Fruit fly (Drosophila melanogaster) whole organism, embryonic: Measurements from ENCODE around the gene CG17107.

Source experiments
- Asciz ChIP-seq: fragments of 200-800 bp; sonication (Bioruptor generic); optimal IDR thresholded peaks from 2 replicates; lab custom pipeline; 2017; ENCODE audit warnings: missing biosample characterization, mild to moderate bottlenecking, missing genetic modification characterization, missing genetic modification reagents
- B-H2 ChIP-seq: fragments of 200-800 bp; sonication (Bioruptor generic); optimal IDR thresholded peaks from 2 replicates; lab custom pipeline; 2018; ENCODE audit warnings: missing biosample characterization, mild to moderate bottlenecking, missing genetic modification characterization
- Bdp1 ChIP-seq: fragments of 200-800 bp; sonication (Bioruptor generic); optimal IDR thresholded peaks from 3 replicates; lab custom pipeline; 2016; ENCODE audit warnings: missing biosample characterization, missing genetic modification characterization
- CG10366 ChIP-seq: fragments of 200-800 bp; sonication (Bioruptor generic); IDR thresholded peaks from 2 replicates; pipeline ENCODE4 v1.3.6; 2022; ENCODE audit warnings: missing biosample characterization, missing genetic modification characterization
- CG10543 ChIP-seq: fragments of 200-800 bp; sonication (Bioruptor generic); optimal IDR thresholded peaks from 3 replicates; lab custom pipeline; 2017; ENCODE audit warnings: missing biosample characterization, mild to moderate bottlenecking, missing genetic modification characterization, moderate library complexity
- CG11560 ChIP-seq: fragments of 200-800 bp; sonication (Bioruptor generic); IDR thresholded peaks from 3 replicates; pipeline ENCODE4 v1.3.6; 2022; ENCODE audit warnings: missing biosample characterization, missing genetic modification characterization
- CG12744 ChIP-seq: fragments of 200-800 bp; sonication (Bioruptor generic); optimal IDR thresholded peaks from 2 replicates; lab custom pipeline; 2016; ENCODE audit warnings: missing biosample characterization, missing genetic modification characterization
- CG13296 ChIP-seq: fragments of 200-800 bp; sonication (Bioruptor generic); optimal IDR thresholded peaks from 3 replicates; lab custom pipeline; 2018; ENCODE audit warnings: missing biosample characterization, mild to moderate bottlenecking, missing genetic modification characterization
- CG14710 ChIP-seq: fragments of 200-800 bp; sonication (Bioruptor generic); optimal IDR thresholded peaks from 3 replicates; lab custom pipeline; 2019; ENCODE audit warnings: missing biosample characterization, mild to moderate bottlenecking, missing genetic modification characterization, moderate library complexity
- CG15011 ChIP-seq: fragments of 200-800 bp; sonication (Bioruptor generic); optimal IDR thresholded peaks from 3 replicates; lab custom pipeline; 2018; ENCODE audit warnings: missing biosample characterization, mild to moderate bottlenecking, missing genetic modification characterization
- CG1529 ChIP-seq: fragments of 200-800 bp; sonication (Bioruptor generic); optimal IDR thresholded peaks from 3 replicates; lab custom pipeline; 2018; ENCODE audit warnings: missing biosample characterization, missing genetic modification characterization
- CG17361 ChIP-seq: fragments of 200-800 bp; sonication (Bioruptor generic); IDR thresholded peaks from 3 replicates; pipeline ENCODE4 v1.3.6; 2022; ENCODE audit warnings: missing biosample characterization, missing genetic modification characterization
- CG17802 ChIP-seq: fragments of 200-800 bp; sonication (Bioruptor generic); optimal IDR thresholded peaks from 2 replicates; lab custom pipeline; 2018; ENCODE audit warnings: missing biosample characterization, mild to moderate bottlenecking, missing genetic modification characterization, moderate library complexity
- CG17912 ChIP-seq: fragments of 200-800 bp; sonication (Bioruptor generic); optimal IDR thresholded peaks from 2 replicates; lab custom pipeline; 2018; ENCODE audit warnings: missing biosample characterization, mild to moderate bottlenecking, missing genetic modification characterization
- CG2116 ChIP-seq: fragments of 200-800 bp; sonication (Bioruptor generic); optimal IDR thresholded peaks from 3 replicates; lab custom pipeline; 2018; ENCODE audit warnings: missing biosample characterization, mild to moderate bottlenecking, missing genetic modification characterization
- CG2129 ChIP-seq: fragments of 200-800 bp; sonication (Bioruptor generic); IDR thresholded peaks from 2 replicates; pipeline ENCODE4 v1.3.6; 2022; ENCODE audit warnings: missing biosample characterization, missing genetic modification characterization; ENCODE audit not compliant: partially characterized antibody
- CG2202 ChIP-seq: fragments of 200-800 bp; sonication (Bioruptor generic); optimal IDR thresholded peaks from 2 replicates; lab custom pipeline; 2018; ENCODE audit warnings: missing biosample characterization, mild to moderate bottlenecking, missing genetic modification characterization
- CG2889 ChIP-seq: fragments of 200-800 bp; sonication (Bioruptor generic); IDR thresholded peaks from 3 replicates; pipeline ENCODE4 v1.3.6; 2022; ENCODE audit warnings: missing biosample characterization, missing genetic modification characterization
- CG30431 ChIP-seq: fragments of 200-800 bp; sonication (Bioruptor generic); optimal IDR thresholded peaks from 2 replicates; lab custom pipeline; 2017; ENCODE audit warnings: missing biosample characterization, missing genetic modification characterization
- CG32532 ChIP-seq: fragments of 200-800 bp; sonication (Bioruptor generic); IDR thresholded peaks from 2 replicates; pipeline ENCODE4 v1.3.6; 2022; ENCODE audit warnings: missing biosample characterization, missing genetic modification characterization
- CG34224 ChIP-seq: fragments of 200-800 bp; sonication (Bioruptor generic); IDR thresholded peaks from 3 replicates; pipeline ENCODE4 v1.3.6; 2022; ENCODE audit warnings: missing biosample characterization, missing genetic modification characterization; ENCODE audit not compliant: partially characterized antibody
- CG4404 ChIP-seq: fragments of 200-800 bp; sonication (Bioruptor generic); IDR thresholded peaks from 2 replicates; pipeline ENCODE4 v1.3.6; 2022; ENCODE audit warnings: missing biosample characterization, missing genetic modification characterization
- CG4424 ChIP-seq: fragments of 200-800 bp; sonication (Bioruptor generic); optimal IDR thresholded peaks from 3 replicates; lab custom pipeline; 2016; ENCODE audit warnings: missing biosample characterization, missing genetic modification characterization
- CG4854 ChIP-seq: fragments of 200-800 bp; sonication (Bioruptor generic); optimal IDR thresholded peaks from 2 replicates; lab custom pipeline; 2016; ENCODE audit warnings: missing biosample characterization, missing genetic modification characterization, inconsistent platforms
- CG8290 ChIP-seq, 3 experiments: fragments of 200-800 bp; sonication (Bioruptor generic); optimal IDR thresholded peaks; 2 replicates each; lab custom pipeline; 2016 to 2019; ENCODE audit warnings: missing biosample characterization in 3 of 3, missing genetic modification characterization in 3 of 3, mild to moderate bottlenecking in 2 of 3, moderate library complexity in 1 of 3
- CG8924 ChIP-seq: fragments of 200-800 bp; optimal IDR thresholded peaks from 3 replicates; lab custom pipeline; 2019; ENCODE audit warnings: missing biosample characterization, mild to moderate bottlenecking, missing genetic modification characterization, moderate library complexity
- CG9817 ChIP-seq: fragments of 200-800 bp; sonication (Bioruptor generic); optimal IDR thresholded peaks from 2 replicates; lab custom pipeline; 2018; ENCODE audit warnings: missing biosample characterization, mild to moderate bottlenecking, missing genetic modification characterization, moderate library complexity
- Drgx ChIP-seq: fragments of 200-800 bp; sonication (Bioruptor generic); IDR thresholded peaks from 2 replicates; pipeline ENCODE4 v1.3.6; 2022; ENCODE audit warnings: missing biosample characterization, missing genetic modification characterization
- Nf-YC ChIP-seq: fragments of 200-800 bp; optimal IDR thresholded peaks from 3 replicates; lab custom pipeline; 2019; ENCODE audit warnings: missing biosample characterization, mild to moderate bottlenecking, missing genetic modification characterization, moderate library complexity
- Stat92E ChIP-seq, 3 experiments: fragments of >200 bp in 2 of 3; fragments of 200-800 bp in 1 of 3; sonication (Bioruptor generic) in 1 of 3; optimal IDR thresholded peaks; 2 replicates each; lab custom pipeline; 2017 to 2019; ENCODE audit warnings: missing biosample characterization in 3 of 3, missing genetic modification characterization in 3 of 3, mild to moderate bottlenecking in 1 of 3, moderate library complexity in 1 of 3
- Xrp1 ChIP-seq: fragments of 200-800 bp; sonication (Bioruptor generic); IDR thresholded peaks from 2 replicates; pipeline ENCODE4 v1.3.6; 2022; ENCODE audit warnings: missing biosample characterization, missing genetic modification characterization
- ap ChIP-seq: fragments of 200-800 bp; sonication (Bioruptor generic); IDR thresholded peaks from 2 replicates; pipeline ENCODE4 v1.3.6; 2022; ENCODE audit warnings: missing biosample characterization, missing genetic modification characterization
- ato ChIP-seq: fragments of 200-800 bp; sonication (Bioruptor generic); IDR thresholded peaks from 2 replicates; pipeline ENCODE4 v1.3.6; 2022; ENCODE audit warnings: missing biosample characterization, missing genetic modification characterization; ENCODE audit not compliant: partially characterized antibody
- bbx ChIP-seq: fragments of 200-800 bp; sonication (Bioruptor generic); IDR thresholded peaks from 2 replicates; pipeline ENCODE4 v1.3.6; 2022; ENCODE audit warnings: missing biosample characterization, missing genetic modification characterization; ENCODE audit not compliant: partially characterized antibody
- br ChIP-seq: fragments of >200 bp; optimal IDR thresholded peaks from 2 replicates; lab custom pipeline; 2017
- fru ChIP-seq: fragments of >200 bp; optimal IDR thresholded peaks from 2 replicates; lab custom pipeline; 2017
- grn ChIP-seq: fragments of 200-800 bp; sonication (Bioruptor generic); optimal IDR thresholded peaks from 3 replicates; lab custom pipeline; 2017; ENCODE audit warnings: missing biosample characterization, missing genetic modification characterization
- gt ChIP-seq: fragments of 200-800 bp; sonication (Bioruptor generic); IDR thresholded peaks from 2 replicates; pipeline ENCODE4 v1.3.6; 2022; ENCODE audit warnings: missing biosample characterization, missing genetic modification characterization
- hb ChIP-seq: fragments of 200-800 bp; sonication (Bioruptor generic); IDR thresholded peaks from 3 replicates; pipeline ENCODE4 v1.3.6; 2022; ENCODE audit warnings: missing biosample characterization, missing genetic modification characterization; ENCODE audit not compliant: partially characterized antibody
- lab ChIP-seq: fragments of 200-800 bp; sonication (Bioruptor generic); optimal IDR thresholded peaks from 3 replicates; lab custom pipeline; 2017; ENCODE audit warnings: missing biosample characterization, missing genetic modification characterization, mild to moderate bottlenecking, moderate library complexity, missing genetic modification reagents
- odd ChIP-seq: fragments of 200-800 bp; sonication (Bioruptor generic); optimal IDR thresholded peaks from 2 replicates; lab custom pipeline; 2017; ENCODE audit warnings: missing biosample characterization, mild to moderate bottlenecking, missing genetic modification characterization
- pan ChIP-seq, 4 experiments: fragments of >200 bp in 3 of 4; fragments of 200-800 bp in 1 of 4; sonication (Bioruptor generic) in 1 of 4; optimal IDR thresholded peaks in 3 of 4; IDR thresholded peaks in 1 of 4; 2 replicates each; pipeline versions ENCODE4 v1.3.6 to Lab custom; 2017 to 2022; ENCODE audit warnings: missing biosample characterization in 2 of 4, missing genetic modification characterization in 2 of 4, mixed read lengths in 1 of 4
- prd ChIP-seq, 3 experiments: fragments of >200 bp in 2 of 3; fragments of 200-800 bp in 1 of 3; sonication (Bioruptor generic) in 1 of 3; optimal IDR thresholded peaks in 2 of 3; IDR thresholded peaks in 1 of 3; 2 replicates in 2 of 3; 3 replicates in 1 of 3; pipeline versions ENCODE4 v1.3.6 to Lab custom; 2017 to 2022; ENCODE audit warnings: missing biosample characterization in 1 of 3, missing genetic modification characterization in 1 of 3
- shn ChIP-seq: fragments of 200-800 bp; sonication (Bioruptor generic); optimal IDR thresholded peaks from 3 replicates; lab custom pipeline; 2016; ENCODE audit warnings: missing biosample characterization, missing genetic modification characterization
- sna ChIP-seq: fragments of 200-800 bp; sonication (Bioruptor generic); IDR thresholded peaks from 2 replicates; pipeline ENCODE4 v1.3.6; 2022; ENCODE audit warnings: missing biosample characterization, missing genetic modification characterization; ENCODE audit not compliant: partially characterized antibody
- so ChIP-seq: fragments of 200-800 bp; sonication (Bioruptor generic); IDR thresholded peaks from 3 replicates; pipeline ENCODE4 v1.3.6; 2022; ENCODE audit warnings: missing biosample characterization, missing genetic modification characterization
- stwl ChIP-seq: fragments of 200-800 bp; sonication (Bioruptor generic); optimal IDR thresholded peaks from 3 replicates; lab custom pipeline; 2018; ENCODE audit warnings: missing biosample characterization, mild to moderate bottlenecking, missing genetic modification characterization, moderate library complexity
- toy ChIP-seq: fragments of 200-800 bp; sonication (Bioruptor generic); IDR thresholded peaks from 2 replicates; pipeline ENCODE4 v1.3.6; 2022; ENCODE audit warnings: missing biosample characterization, missing genetic modification characterization
- z ChIP-seq: fragments of 200-800 bp; sonication (Bioruptor generic); IDR thresholded peaks from 3 replicates; pipeline ENCODE4 v1.3.6; 2022; ENCODE audit warnings: missing biosample characterization, missing genetic modification characterization

CG17107 gene

dm6 chr2L:10665603-10666002 lies 16.1 kb upstream of the CG17107 start (continued):
- TF ChIP-seq gt (GFP tag; lab: Robert Waterston, UW), result no peak
- peak; percentile 78 for TF ChIP-seq CG8924
- TF ChIP-seq prd (optimal IDR thresholded peaks at IDR 0.05; lab: Kevin White, UChicago), result no peak
- TF ChIP-seq prd (GFP tag; IDR thresholded peaks at IDR 0.05; lab: Robert Waterston, UW), result peak; percentile 92
- peak; percentile 14 for TF ChIP-seq CG1529 (GFP tag; lab: Kevin White, UChicago)
- TF ChIP-seq Bdp1 (GFP tag; lab: Kevin White, UChicago), result peak; percentile 7
- TF ChIP-seq br, result no peak
- no peak for TF ChIP-seq ato (GFP tag; lab: Robert Waterston, UW)
- no peak for TF ChIP-seq toy (GFP tag; lab: Robert Waterston, UW)
- no peak for TF ChIP-seq CG14710 (tag; lab: Kevin White, UChicago)
- no peak for TF ChIP-seq CG17912 (GFP tag; lab: Kevin White, UChicago)
- TF ChIP-seq CG10543 (GFP tag; lab: Kevin White, UChicago), result no peak
- no peak for TF ChIP-seq sna (GFP tag; lab: Robert Waterston, UW)
- TF ChIP-seq hb (GFP tag; lab: Robert Waterston, UW), result no peak
- peak; percentile 46 for TF ChIP-seq CG12744 (GFP tag; lab: Kevin White, UChicago)
- peak; percentile 86 for TF ChIP-seq so (GFP tag; lab: Robert Waterston, UW)
- peak; percentile 76 for TF ChIP-seq ap (GFP tag; lab: Robert Waterston, UW)
- no peak for TF ChIP-seq fru (lab: Kevin White, UChicago)
- TF ChIP-seq z, result no peak
- no peak for TF ChIP-seq B-H2 (GFP tag; lab: Kevin White, UChicago)
- peak; percentile 21 for TF ChIP-seq CG30431 (GFP tag; lab: Kevin White, UChicago)
- TF ChIP-seq odd (GFP tag; lab: Kevin White, UChicago), result peak; percentile 59
- peak; percentile 74 for TF ChIP-seq CG17361 (GFP tag; lab: Robert Waterston, UW)
- no peak for TF ChIP-seq CG34224 (GFP tag; lab: Robert Waterston, UW)
- TF ChIP-seq CG10366 (GFP tag; lab: Robert Waterston, UW), result peak; percentile 90
- TF ChIP-seq grn, result no peak
- peak; percentile 54 for TF ChIP-seq CG4854 (GFP tag; lab: Kevin White, UChicago)
- peak; percentile 81 for TF ChIP-seq Xrp1 (GFP tag; lab: Robert Waterston, UW)
- TF ChIP-seq bbx (GFP tag; lab: Robert Waterston, UW), result no peak
- TF ChIP-seq pan (optimal IDR thresholded peaks at IDR 0.05; lab: Kevin White, UChicago), result no peak
- peak in 1 of 2 experiments; percentile 93 for TF ChIP-seq pan (GFP tag; optimal IDR thresholded peaks at IDR 0.05 in 1 of 2, IDR thresholded peaks at IDR 0.05 in 1 of 2)
- TF ChIP-seq CG8290 (GFP tag; optimal IDR thresholded peaks at IDR 0.05; lab: Kevin White, UChicago), result peak; percentile 24
- TF ChIP-seq CG8290 (tag; optimal IDR thresholded peaks at IDR 0.05; lab: Kevin White, UChicago), result peak in 1 of 2 experiments; percentile 85
- TF ChIP-seq Asciz, result peak; percentile 62
- TF ChIP-seq stwl (tag; lab: Kevin White, UChicago), result peak; percentile 4
- TF ChIP-seq Drgx (GFP tag; lab: Robert Waterston, UW), result peak; percentile 90
- no peak for TF ChIP-seq CG2202 (tag; lab: Kevin White, UChicago)
- TF ChIP-seq Stat92E (GFP tag; optimal IDR thresholded peaks at IDR 0.05; lab: Kevin White, UChicago), result no peak
- peak; percentile 79 for TF ChIP-seq CG4424 (GFP tag; lab: Kevin White, UChicago)
- TF ChIP-seq CG2129 (GFP tag; lab: Robert Waterston, UW), result no peak
- peak; percentile 58 for TF ChIP-seq CG15011 (GFP tag; lab: Kevin White, UChicago)
- peak; percentile 71 for TF ChIP-seq CG9817
- peak; percentile 76 for TF ChIP-seq CG2889 (GFP tag; lab: Robert Waterston, UW)
- peak; percentile 74 for TF ChIP-seq CG13296 (GFP tag; lab: Kevin White, UChicago)
- TF ChIP-seq CG11560 (tag; lab: Robert Waterston, UW), result peak; percentile 54; the same call in 1 of the 3 replicates
- TF ChIP-seq CG4404 (GFP tag; lab: Robert Waterston, UW), result peak; percentile 56
- peak; percentile 43 for TF ChIP-seq CG17802
- TF ChIP-seq CG2116 (GFP tag; lab: Kevin White, UChicago), result peak; percentile 40
- peak; percentile 47 for TF ChIP-seq Nf-YC
- TF ChIP-seq CG32532 (GFP tag; lab: Robert Waterston, UW), result peak; percentile 83
- peak; percentile 80 for TF ChIP-seq lab (GFP tag; lab: Kevin White, UChicago)
- peak; percentile 50 for TF ChIP-seq shn
